Fruit fly (Drosophila melanogaster): Measurements from ENCODE around the gene CG4066.
A peak's percentile ranks its signal among the peaks of the same experiment; 100 is the strongest.

Gene CG4066

dm6 chr3R:12311053-12311452 is at the start of gene CG4066:
Gene CG4066, plus strand, starts transcription at chr3R:12311353.
- TF ChIP-seq CG8478 (optimal IDR thresholded peaks at IDR 0.05) (no peak), Dll (optimal IDR thresholded peaks at IDR 0.05) (no peak), pan (optimal IDR thresholded peaks at IDR 0.05) (no peak), EcR (GFP tag; optimal IDR thresholded peaks at IDR 0.05) (no peak), psq (optimal IDR thresholded peaks at IDR 0.05) (no peak), usp (GFP tag; optimal IDR thresholded peaks at IDR 0.05) (no peak)

DNA sequence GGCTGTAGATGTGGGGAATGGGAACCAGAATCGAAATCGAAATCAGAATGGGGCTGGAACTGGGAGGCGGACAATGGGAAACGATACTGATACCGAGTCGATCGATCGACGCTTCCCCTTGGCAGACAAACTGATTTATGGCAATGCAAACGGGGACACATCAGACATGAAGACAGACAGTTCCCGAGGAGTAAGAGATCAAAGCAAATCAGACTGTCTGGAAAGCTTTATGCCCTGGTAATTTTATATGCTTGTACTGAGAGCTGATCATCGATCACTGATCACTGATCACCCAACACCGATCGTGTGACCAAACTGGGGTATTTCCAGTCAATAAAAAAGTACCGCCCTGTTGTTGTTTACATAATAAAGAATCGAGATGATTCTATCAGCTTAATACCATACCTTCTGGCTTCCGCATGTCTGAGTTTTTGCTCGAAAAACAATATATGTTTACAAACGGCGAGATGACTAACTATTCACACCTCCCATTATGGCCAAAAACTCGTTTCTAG is 41.2 kb upstream of the CG4066 start:
- TF ChIP-seq CG8478 (optimal IDR thresholded peaks at IDR 0.05) (no peak), psq (optimal IDR thresholded peaks at IDR 0.05) (no peak), pan (optimal IDR thresholded peaks at IDR 0.05) (no peak), Dll (optimal IDR thresholded peaks at IDR 0.05) (no peak), EcR (GFP tag; optimal IDR thresholded peaks at IDR 0.05) (no peak), usp (GFP tag; optimal IDR thresholded peaks at IDR 0.05) (no peak)

dm6 chr3R:12270590-12270989 is 40.6 kb upstream of the CG4066 start, which contains the start of gene CG17738:
Gene CG17738, plus strand, starts transcription at chr3R:12270890.
- TF ChIP-seq CG8478 (optimal IDR thresholded peaks at IDR 0.05) (no peak), psq (optimal IDR thresholded peaks at IDR 0.05) (no peak), pan (optimal IDR thresholded peaks at IDR 0.05) (no peak), usp (GFP tag; optimal IDR thresholded peaks at IDR 0.05) (no peak), EcR (GFP tag; optimal IDR thresholded peaks at IDR 0.05) (no peak), Dll (optimal IDR thresholded peaks at IDR 0.05) (no peak)

DNA sequence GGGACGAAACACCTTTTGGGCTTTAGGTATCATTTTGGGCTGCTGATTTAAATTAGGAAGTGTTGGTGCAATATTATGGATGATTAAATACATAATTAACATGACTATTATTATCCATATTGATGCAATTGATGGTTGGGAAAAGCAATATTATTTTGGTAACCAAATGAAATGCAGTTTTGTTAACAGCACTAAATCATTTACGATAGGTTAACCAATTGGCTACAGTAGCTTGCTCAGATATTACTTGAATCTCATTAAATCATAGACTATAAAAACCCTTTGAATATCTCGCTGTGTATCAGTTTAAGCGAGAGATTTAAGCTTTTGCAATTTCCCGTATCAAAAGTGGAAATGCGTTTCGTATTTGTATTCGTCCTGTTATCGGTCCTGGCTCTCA is 38.3 kb upstream of the CG4066 start, which contains the start of gene Sfp87B:
Gene Sfp87B, plus strand, starts transcription at position 301 of the 400 bp plus-strand sequence.
- no peak for TF ChIP-seq CG8478 (optimal IDR thresholded peaks at IDR 0.05)
- TF ChIP-seq pan (optimal IDR thresholded peaks at IDR 0.05), result no peak
- TF ChIP-seq Dll (optimal IDR thresholded peaks at IDR 0.05), result no peak
- no peak for TF ChIP-seq psq (optimal IDR thresholded peaks at IDR 0.05)
- TF ChIP-seq EcR (GFP tag; optimal IDR thresholded peaks at IDR 0.05), result no peak
- no peak for TF ChIP-seq usp (GFP tag; optimal IDR thresholded peaks at IDR 0.05)

DNA sequence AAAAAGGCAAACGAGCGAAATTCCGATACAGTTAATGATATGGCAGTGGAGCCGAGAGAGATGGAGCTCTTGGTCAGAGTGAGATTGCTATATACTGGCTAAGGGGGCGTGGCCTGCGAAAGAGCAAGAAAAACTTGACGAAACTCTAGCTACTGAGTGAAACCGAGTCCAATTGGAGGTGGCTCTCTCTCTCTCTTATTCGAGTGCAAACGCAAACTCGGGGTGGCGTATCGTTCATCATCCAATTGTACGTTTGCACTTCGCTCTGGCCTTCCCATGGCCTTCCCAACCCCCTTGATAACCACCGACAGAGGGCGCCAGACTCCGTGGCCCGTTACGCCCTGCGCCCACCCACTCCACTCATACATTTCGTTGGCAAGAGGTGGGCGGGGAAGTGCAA is 32.1 kb upstream of the CG4066 start:
- no peak for TF ChIP-seq psq (optimal IDR thresholded peaks at IDR 0.05)
- peak; percentile 36 for TF ChIP-seq CG8478 (optimal IDR thresholded peaks at IDR 0.05)

DNA sequence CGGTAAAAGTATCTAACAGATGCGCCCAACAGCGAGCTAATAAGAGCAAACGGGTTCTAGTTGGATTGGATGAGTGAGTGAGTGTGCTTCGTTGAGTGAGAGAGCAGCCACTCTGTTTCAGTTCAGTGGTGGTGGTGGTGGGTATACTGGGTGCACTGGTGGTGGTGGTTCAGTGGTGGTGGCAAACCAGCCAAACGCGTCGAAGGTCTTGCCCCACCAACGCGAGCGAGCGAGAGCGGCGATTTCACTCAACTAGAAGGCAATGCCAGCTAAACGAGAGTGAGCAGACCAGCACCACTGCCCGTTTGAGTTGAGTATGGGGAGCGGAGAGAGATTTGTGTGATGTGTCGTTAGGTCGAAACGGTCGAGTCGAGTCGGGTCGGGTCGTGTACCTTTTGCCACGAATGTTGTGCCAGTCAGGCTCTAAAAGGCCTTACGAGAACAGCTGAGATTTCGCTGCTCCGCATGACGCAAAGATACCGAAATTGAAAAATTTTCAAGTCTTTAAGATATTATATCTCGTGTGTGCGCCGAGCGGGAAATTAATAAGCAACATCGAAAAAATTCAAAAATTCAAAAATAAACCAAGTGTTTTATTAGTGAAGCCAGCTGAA is 30.3 kb upstream of the CG4066 start:
- TF ChIP-seq EcR (GFP tag; optimal IDR thresholded peaks at IDR 0.05), result peak in 1 of 2 experiments; percentile 61
- peak; percentile 47 for TF ChIP-seq Dll (optimal IDR thresholded peaks at IDR 0.05)
- TF ChIP-seq psq (optimal IDR thresholded peaks at IDR 0.05), result no peak
- peak; percentile 85 for TF ChIP-seq CG8478 (optimal IDR thresholded peaks at IDR 0.05)

- TF ChIP-seq EcR (GFP tag; optimal IDR thresholded peaks at IDR 0.05), result no peak
- no peak for TF ChIP-seq psq (optimal IDR thresholded peaks at IDR 0.05)
- TF ChIP-seq usp (GFP tag; optimal IDR thresholded peaks at IDR 0.05), result no peak
- TF ChIP-seq pan (optimal IDR thresholded peaks at IDR 0.05), result no peak
- TF ChIP-seq CG8478 (optimal IDR thresholded peaks at IDR 0.05), result no peak
- TF ChIP-seq Dll (optimal IDR thresholded peaks at IDR 0.05), result no peak
Measured at dm6 chr3R:12285589-12285988, 25.6 kb upstream of the CG4066 start.

DNA sequence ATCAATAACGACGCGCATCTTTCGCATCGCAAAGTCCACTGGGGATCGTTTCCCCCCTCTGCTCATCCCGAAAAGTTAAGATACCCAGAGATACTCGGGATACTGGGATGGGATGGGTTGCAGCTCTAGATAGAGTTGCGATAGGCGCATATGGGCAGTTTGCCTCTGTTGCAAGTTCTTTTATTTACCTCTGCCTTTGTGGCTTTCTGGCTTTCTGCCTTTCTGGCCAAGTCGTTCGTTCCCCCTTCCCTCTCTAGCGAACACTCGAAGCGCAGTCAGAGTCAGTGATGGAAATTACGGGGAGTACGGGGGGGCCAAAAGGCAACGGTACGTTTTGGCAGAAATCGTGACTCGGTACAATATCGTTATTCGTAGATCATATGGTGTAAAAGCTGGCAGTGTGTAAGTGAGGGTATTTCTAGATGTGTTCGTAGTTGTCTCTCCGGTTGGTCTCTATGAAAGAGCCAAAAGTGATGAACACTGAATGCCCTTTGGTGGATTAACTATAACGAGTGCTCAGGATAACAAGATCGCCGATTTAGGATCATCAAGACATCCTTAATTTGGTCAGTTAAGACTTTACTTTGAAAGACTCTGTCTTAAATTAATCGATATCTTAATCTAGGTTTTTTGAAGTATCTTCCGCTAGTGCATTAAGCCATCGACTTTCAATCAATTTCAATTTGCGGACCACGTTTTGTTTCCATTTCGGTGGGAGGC is 22.4 kb upstream of the CG4066 start:
- TF ChIP-seq EcR (GFP tag; optimal IDR thresholded peaks at IDR 0.05) (no peak), Dll (optimal IDR thresholded peaks at IDR 0.05) (no peak), pan (optimal IDR thresholded peaks at IDR 0.05) (no peak), usp (GFP tag; optimal IDR thresholded peaks at IDR 0.05) (no peak), psq (optimal IDR thresholded peaks at IDR 0.05) (no peak), CG8478 (optimal IDR thresholded peaks at IDR 0.05) (no peak)

DNA sequence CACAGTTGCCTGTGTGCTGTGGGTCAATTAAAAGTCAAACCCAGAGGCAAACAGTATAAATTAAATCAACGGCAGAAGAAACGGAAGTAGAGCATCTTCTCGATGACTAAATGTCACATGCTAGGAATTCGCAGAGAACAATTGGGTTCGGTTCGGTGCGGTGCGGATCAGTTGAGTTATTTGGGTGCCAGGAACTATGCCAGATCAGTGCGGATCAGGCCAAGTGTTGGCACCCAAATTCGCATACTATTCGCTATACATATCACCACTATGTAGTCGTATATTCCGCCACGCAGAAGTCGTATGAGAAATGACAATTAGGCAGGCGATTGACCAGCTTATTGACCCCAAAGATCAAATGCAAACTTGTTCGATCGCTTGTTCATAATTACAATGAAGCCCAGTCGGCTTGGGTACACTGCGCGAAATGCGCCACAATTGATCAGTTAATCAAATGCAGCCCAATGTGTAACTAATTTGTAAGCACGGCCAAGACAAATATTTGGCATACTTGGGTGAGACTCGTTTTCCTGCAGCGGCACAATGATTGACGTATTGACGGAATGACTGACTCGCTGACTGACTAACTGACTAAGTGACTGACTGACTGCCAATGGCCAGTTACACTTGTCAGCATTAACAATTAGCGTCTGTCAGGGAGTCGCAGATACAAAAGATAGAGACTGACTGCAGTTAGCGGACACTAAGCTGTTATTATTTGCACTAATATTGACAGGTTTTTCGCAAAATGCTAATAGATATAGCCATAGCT is 20.5 kb upstream of the CG4066 start:
- TF ChIP-seq usp (GFP tag; optimal IDR thresholded peaks at IDR 0.05), result no peak
- TF ChIP-seq Dll (optimal IDR thresholded peaks at IDR 0.05), result no peak
- no peak for TF ChIP-seq psq (optimal IDR thresholded peaks at IDR 0.05)
- no peak for TF ChIP-seq CG8478 (optimal IDR thresholded peaks at IDR 0.05)

DNA sequence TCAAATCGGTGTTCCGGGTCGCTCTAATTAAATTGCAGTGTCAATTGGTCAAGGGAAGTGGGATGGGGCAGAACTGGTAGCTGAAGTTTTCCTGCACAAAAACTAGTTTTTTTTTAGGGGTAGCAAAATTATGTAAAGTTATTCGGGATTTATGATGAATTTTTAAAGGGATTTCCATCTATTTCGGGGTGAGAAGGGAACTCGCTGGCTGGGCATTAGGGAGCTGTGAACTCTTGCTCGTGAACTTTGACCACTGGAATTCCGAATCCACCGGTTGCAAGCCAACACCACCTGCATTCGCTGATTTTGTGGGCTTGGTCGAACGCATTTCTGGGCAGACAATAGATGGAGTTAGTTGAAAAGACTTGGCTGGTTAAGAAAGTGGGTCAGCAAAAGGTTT is 19.3 kb upstream of the CG4066 start:
- TF ChIP-seq usp (GFP tag; optimal IDR thresholded peaks at IDR 0.05) (no peak), CG8478 (optimal IDR thresholded peaks at IDR 0.05) (no peak), psq (optimal IDR thresholded peaks at IDR 0.05) (no peak), pan (optimal IDR thresholded peaks at IDR 0.05) (no peak), EcR (GFP tag; optimal IDR thresholded peaks at IDR 0.05) (no peak), Dll (optimal IDR thresholded peaks at IDR 0.05) (no peak)

- TF ChIP-seq psq (optimal IDR thresholded peaks at IDR 0.05) (no peak), pan (optimal IDR thresholded peaks at IDR 0.05) (no peak), EcR (GFP tag; optimal IDR thresholded peaks at IDR 0.05) (no peak), usp (GFP tag; optimal IDR thresholded peaks at IDR 0.05) (no peak), CG8478 (optimal IDR thresholded peaks at IDR 0.05) (no peak), Dll (optimal IDR thresholded peaks at IDR 0.05) (no peak)
Measured at dm6 chr3R:12297261-12297660, 13.9 kb upstream of the CG4066 start.

dm6 chr3R:12301528-12301927 is 9.6 kb upstream of the CG4066 start:
- TF ChIP-seq usp (GFP tag; optimal IDR thresholded peaks at IDR 0.05), result no peak
- TF ChIP-seq psq (optimal IDR thresholded peaks at IDR 0.05), result no peak
- TF ChIP-seq pan (optimal IDR thresholded peaks at IDR 0.05), result no peak
- TF ChIP-seq EcR (GFP tag; optimal IDR thresholded peaks at IDR 0.05), result no peak
- TF ChIP-seq CG8478 (optimal IDR thresholded peaks at IDR 0.05), result no peak
- TF ChIP-seq Dll (optimal IDR thresholded peaks at IDR 0.05), result no peak
